Worm (Caenorhabditis elegans) whole organism, mixed stage, embryonic: ENCODE measurements around the gene str-43.

ENCODE experiments used
- elt-1 ChIP-seq: sonication (generic microtip); optimal IDR thresholded peaks from 2 replicates; lab custom pipeline; 2017; ENCODE audit warnings: missing genetic modification characterization, mild to moderate bottlenecking, missing compliant biosample characterization, antibody characterized with exemption, moderate library complexity, borderline replicate concordance; ENCODE audit not compliant: insufficient read depth
- flh-1 ChIP-seq: fragments of 200-800 bp; sonication (Bioruptor generic); optimal IDR thresholded peaks from 2 replicates; lab custom pipeline; 2018; ENCODE audit warnings: mild to moderate bottlenecking, missing genetic modification characterization, moderate library complexity, missing compliant biosample characterization
- lsy-2 ChIP-seq: fragments of 150-350 bp; optimal IDR thresholded peaks from 2 replicates; lab custom pipeline; 2014; ENCODE audit warnings: missing biosample characterization, missing genetic modification characterization
- mep-1 ChIP-seq: fragments of 150-350 bp; optimal IDR thresholded peaks from 2 replicates; lab custom pipeline; 2017; ENCODE audit warnings: missing biosample characterization, missing genetic modification reagents, missing genetic modification characterization, inconsistent platforms
- nhr-237 ChIP-seq: fragments of 150-350 bp; optimal IDR thresholded peaks from 2 replicates; lab custom pipeline; 2014; ENCODE audit warnings: missing biosample characterization, missing genetic modification characterization
- nhr-28 ChIP-seq: fragments of 150-350 bp; optimal IDR thresholded peaks from 2 replicates; lab custom pipeline; 2014; ENCODE audit warnings: missing biosample characterization, missing genetic modification characterization
- nhr-76 ChIP-seq: sonication (generic microtip); optimal IDR thresholded peaks from 2 replicates; lab custom pipeline; 2017; ENCODE audit warnings: missing biosample characterization, missing genetic modification characterization
- pha-4 ChIP-seq: fragments of 150-350 bp; optimal IDR thresholded peaks from 2 replicates; lab custom pipeline; 2018; ENCODE audit warnings: missing biosample characterization, missing genetic modification reagents, missing genetic modification characterization
- snpc-4 ChIP-seq: fragments of 150-350 bp; optimal IDR thresholded peaks from 2 replicates; lab custom pipeline; 2014; ENCODE audit warnings: missing biosample characterization, missing genetic modification characterization
- unc-39 ChIP-seq: fragments of 150-350 bp; optimal IDR thresholded peaks from 2 replicates; lab custom pipeline; 2014; ENCODE audit warnings: missing biosample characterization, missing genetic modification characterization
- ztf-11 ChIP-seq: fragments of 150-350 bp; optimal IDR thresholded peaks from 2 replicates; lab custom pipeline; 2014; ENCODE audit warnings: missing biosample characterization, missing genetic modification characterization

- TF ChIP-seq nhr-237 (tag; lab: Kevin White, UChicago) (no peak), ztf-11 (tag; lab: Kevin White, UChicago) (no peak), snpc-4 (no peak), mep-1 (tag; lab: Kevin White, UChicago) (no peak), pha-4 (no peak), lsy-2 (tag; lab: Kevin White, UChicago) (no peak), flh-1 (GFP tag; lab: Kevin White, UChicago) (no peak), nhr-76 (tag; lab: Kevin White, UChicago) (no peak), elt-1 (tag; lab: Kevin White, UChicago) (no peak), unc-39 (tag; lab: Kevin White, UChicago) (no peak), nhr-28 (tag; lab: Kevin White, UChicago) (no peak)
Measured at ce11 chrV:15732209-15732608, 19.7 kb downstream of the str-43 start, which contains the start of gene str-38.
